Fruit fly (Drosophila melanogaster): Measurements from ENCODE around the gene ND-ASHI.

ND-ASHI gene

DNA sequence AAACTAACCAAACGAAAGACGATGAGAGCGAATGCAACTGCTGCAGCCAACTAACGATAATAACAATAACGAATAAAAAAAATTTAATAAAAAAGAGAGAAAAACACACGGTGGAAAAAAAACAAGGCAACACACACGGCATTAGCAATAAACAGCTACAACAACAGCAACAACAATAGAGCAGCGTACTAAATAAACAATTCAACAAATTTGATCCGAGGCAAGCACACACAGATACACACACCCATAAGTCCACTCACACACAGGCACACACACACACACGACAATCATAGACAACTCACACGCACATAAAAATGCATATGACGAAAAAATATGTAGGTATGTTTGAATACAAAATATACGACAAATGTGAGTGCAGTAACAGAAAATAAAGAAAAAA is 23.7 kb upstream of the ND-ASHI start:
- TF ChIP-seq Dfd (GFP tag; optimal IDR thresholded peaks at IDR 0.05) (no peak), sqz (GFP tag; optimal IDR thresholded peaks at IDR 0.05) (peak; percentile 86), crp (GFP tag; optimal IDR thresholded peaks at IDR 0.05) (no peak), CG7987 (GFP tag; optimal IDR thresholded peaks at IDR 0.05) (no peak), zen2 (GFP tag; IDR thresholded peaks at IDR 0.05; ENCODE audit: partially characterized antibody) (no peak), CG6175 (GFP tag; IDR thresholded peaks at IDR 0.05) (no peak), abd-A (tag; optimal IDR thresholded peaks at IDR 0.05) (peak; percentile 29), CG8924 (tag; optimal IDR thresholded peaks at IDR 0.05) (peak; percentile 50), maf-S (GFP tag; optimal IDR thresholded peaks at IDR 0.05) (no peak), CG32772 (GFP tag; IDR thresholded peaks at IDR 0.05) (0 out of 2 replicates have a peak, but pooled peaks have one; percentile 30), slp2 (GFP tag; optimal IDR thresholded peaks at IDR 0.05) (no peak), CG31388 (GFP tag; optimal IDR thresholded peaks at IDR 0.05) (no peak), scrt (GFP tag; optimal IDR thresholded peaks at IDR 0.05) (no peak), CG16815 (GFP tag; optimal IDR thresholded peaks at IDR 0.05) (no peak), CG4360 (GFP tag; IDR thresholded peaks at IDR 0.05) (peak; percentile 83), CG3065 (GFP tag; optimal IDR thresholded peaks at IDR 0.05) (no peak), cg (GFP tag; optimal IDR thresholded peaks at IDR 0.05) (peak; percentile 86), prd (optimal IDR thresholded peaks at IDR 0.05) (no peak), prd (GFP tag; IDR thresholded peaks at IDR 0.05) (no peak), CG2129 (GFP tag; IDR thresholded peaks at IDR 0.05; ENCODE audit: partially characterized antibody) (no peak), chm (GFP tag; IDR thresholded peaks at IDR 0.05) (peak; percentile 44; the same call in 1 of the 2 replicates), crc (GFP tag; optimal IDR thresholded peaks at IDR 0.05) (no peak), her (GFP tag; optimal IDR thresholded peaks at IDR 0.05) (no peak), Dref (GFP tag; IDR thresholded peaks at IDR 0.05) (no peak), zf30C (GFP tag; optimal IDR thresholded peaks at IDR 0.05) (peak; percentile 14), ATbp (GFP tag; optimal IDR thresholded peaks at IDR 0.05) (peak; percentile 34), CG2199 (GFP tag; IDR thresholded peaks at IDR 0.05) (0 out of 3 replicates have a peak, but pooled peaks have one; percentile 59), Dll (GFP tag; IDR thresholded peaks at IDR 0.05; ENCODE audit: partially characterized antibody) (no peak), CG5180 (GFP tag; optimal IDR thresholded peaks at IDR 0.05) (peak; percentile 52), da (GFP tag; optimal IDR thresholded peaks at IDR 0.05) (no peak), pb (GFP tag; optimal IDR thresholded peaks at IDR 0.05) (no peak), kni (GFP tag; optimal IDR thresholded peaks at IDR 0.05) (peak; percentile 48), Eip74EF (GFP tag; optimal IDR thresholded peaks at IDR 0.05) (no peak), pan (optimal IDR thresholded peaks at IDR 0.05) (no peak), pan (GFP tag; optimal IDR thresholded peaks at IDR 0.05 in 1 of 2, IDR thresholded peaks at IDR 0.05 in 1 of 2) (no peak), Ptx1 (GFP tag; IDR thresholded peaks at IDR 0.05) (no peak), az2 (GFP tag; optimal IDR thresholded peaks at IDR 0.05) (no peak), Hsf (GFP tag; optimal IDR thresholded peaks at IDR 0.05) (no peak), CG9817 (tag; optimal IDR thresholded peaks at IDR 0.05) (no peak), grn (GFP tag; optimal IDR thresholded peaks at IDR 0.05) (no peak), CG3838 (GFP tag; optimal IDR thresholded peaks at IDR 0.05) (no peak), salm (tag; optimal IDR thresholded peaks at IDR 0.05) (no peak), Nf-YB (GFP tag; optimal IDR thresholded peaks at IDR 0.05) (no peak), CG2120 (GFP tag; optimal IDR thresholded peaks at IDR 0.05) (no peak), HLH54F (GFP tag; optimal IDR thresholded peaks at IDR 0.05) (no peak), unpg (GFP tag; optimal IDR thresholded peaks at IDR 0.05) (no peak), CG1792 (GFP tag; optimal IDR thresholded peaks at IDR 0.05) (no peak), CG4730 (GFP tag; IDR thresholded peaks at IDR 0.05) (no peak)

Data from whole organism, embryonic.